Fruit fly (Drosophila melanogaster) whole organism, embryonic: Measurements from ENCODE around the gene Ppt1.

ENCODE experiments used
- CG10147 ChIP-seq: fragments of 200-800 bp; sonication (Bioruptor generic); optimal IDR thresholded peaks from 2 replicates; lab custom pipeline; 2019; ENCODE audit warnings: missing biosample characterization, mild to moderate bottlenecking, missing genetic modification characterization, moderate library complexity
- CG10565 ChIP-seq: fragments of 200-800 bp; sonication (Bioruptor generic); optimal IDR thresholded peaks from 3 replicates; lab custom pipeline; 2016; ENCODE audit warnings: missing biosample characterization, mild to moderate bottlenecking, missing genetic modification characterization
- CG12071 ChIP-seq: fragments of 200-800 bp; sonication (Bioruptor generic); optimal IDR thresholded peaks from 3 replicates; lab custom pipeline; 2018; ENCODE audit warnings: missing biosample characterization, mild to moderate bottlenecking, missing genetic modification characterization
- CG14710 ChIP-seq: fragments of 200-800 bp; sonication (Bioruptor generic); optimal IDR thresholded peaks from 3 replicates; lab custom pipeline; 2019; ENCODE audit warnings: missing biosample characterization, mild to moderate bottlenecking, missing genetic modification characterization, moderate library complexity
- CG14965 ChIP-seq: fragments of 200-800 bp; sonication (Bioruptor generic); optimal IDR thresholded peaks from 2 replicates; lab custom pipeline; 2016; ENCODE audit warnings: missing biosample characterization, missing genetic modification characterization, borderline replicate concordance
- CG17359 ChIP-seq: fragments of 200-800 bp; sonication (Bioruptor generic); optimal IDR thresholded peaks from 3 replicates; lab custom pipeline; 2018; ENCODE audit warnings: missing biosample characterization, mild to moderate bottlenecking, missing genetic modification characterization, moderate library complexity
- CG17802 ChIP-seq: fragments of 200-800 bp; sonication (Bioruptor generic); optimal IDR thresholded peaks from 2 replicates; lab custom pipeline; 2018; ENCODE audit warnings: missing biosample characterization, mild to moderate bottlenecking, missing genetic modification characterization, moderate library complexity
- CG17912 ChIP-seq: fragments of 200-800 bp; sonication (Bioruptor generic); optimal IDR thresholded peaks from 2 replicates; lab custom pipeline; 2018; ENCODE audit warnings: missing biosample characterization, mild to moderate bottlenecking, missing genetic modification characterization
- CG2199 ChIP-seq: fragments of 200-800 bp; sonication (Bioruptor generic); IDR thresholded peaks from 3 replicates; pipeline ENCODE4 v1.3.6; 2022; ENCODE audit warnings: missing biosample characterization, missing genetic modification characterization
- CG3281 ChIP-seq: fragments of 200-800 bp; sonication (Bioruptor generic); optimal IDR thresholded peaks from 3 replicates; lab custom pipeline; 2017; ENCODE audit warnings: missing biosample characterization, mild to moderate bottlenecking, missing genetic modification characterization
- CG3847 ChIP-seq: fragments of 200-800 bp; sonication (Bioruptor generic); IDR thresholded peaks from 2 replicates; pipeline ENCODE4 v1.3.6; 2022; ENCODE audit warnings: missing biosample characterization, missing genetic modification characterization
- CG6683 ChIP-seq: fragments of 200-800 bp; sonication (Bioruptor generic); optimal IDR thresholded peaks from 2 replicates; lab custom pipeline; 2017; ENCODE audit warnings: missing biosample characterization, mild to moderate bottlenecking, missing genetic modification characterization, missing genetic modification reagents
- CG7839 ChIP-seq: fragments of 200-800 bp; sonication (Bioruptor generic); optimal IDR thresholded peaks from 3 replicates; lab custom pipeline; 2018; ENCODE audit warnings: missing biosample characterization, mild to moderate bottlenecking, missing genetic modification characterization, moderate library complexity
- CG8089 ChIP-seq: fragments of 200-800 bp; sonication (Bioruptor generic); optimal IDR thresholded peaks from 3 replicates; lab custom pipeline; 2016; ENCODE audit warnings: missing biosample characterization, missing genetic modification characterization
- CG9817 ChIP-seq: fragments of 200-800 bp; sonication (Bioruptor generic); optimal IDR thresholded peaks from 2 replicates; lab custom pipeline; 2018; ENCODE audit warnings: missing biosample characterization, mild to moderate bottlenecking, missing genetic modification characterization, moderate library complexity
- Camta ChIP-seq: fragments of 200-800 bp; sonication (Bioruptor generic); optimal IDR thresholded peaks from 2 replicates; lab custom pipeline; 2016; ENCODE audit warnings: missing biosample characterization, missing genetic modification characterization
- CoRest ChIP-seq: fragments of 200-800 bp; sonication (Bioruptor generic); optimal IDR thresholded peaks from 3 replicates; lab custom pipeline; 2018; ENCODE audit warnings: missing biosample characterization, mild to moderate bottlenecking, missing genetic modification characterization, moderate library complexity
- Fer1 ChIP-seq: fragments of 200-800 bp; sonication (Bioruptor generic); optimal IDR thresholded peaks from 2 replicates; lab custom pipeline; 2017; ENCODE audit warnings: missing biosample characterization, mild to moderate bottlenecking, missing genetic modification characterization
- Gug ChIP-seq: fragments of 200-800 bp; sonication (Bioruptor generic); IDR thresholded peaks from 4 replicates; pipeline ENCODE4 v1.3.6; 2022; ENCODE audit warnings: missing biosample characterization, missing genetic modification characterization
- Kr ChIP-seq: fragments of 200-800 bp; sonication (Bioruptor generic); optimal IDR thresholded peaks from 2 replicates; lab custom pipeline; 2017; ENCODE audit warnings: missing biosample characterization, mild to moderate bottlenecking, missing genetic modification characterization
- PHDP ChIP-seq: fragments of 200-800 bp; sonication (Bioruptor generic); optimal IDR thresholded peaks from 3 replicates; lab custom pipeline; 2018; ENCODE audit warnings: missing biosample characterization, mild to moderate bottlenecking, missing genetic modification characterization, moderate library complexity
- Poxn ChIP-seq: fragments of 200-800 bp; sonication (Bioruptor generic); IDR thresholded peaks from 2 replicates; pipeline ENCODE4 v1.3.6; 2022; ENCODE audit warnings: missing biosample characterization, missing genetic modification characterization
- Ravus ChIP-seq: fragments of 200-800 bp; sonication (Bioruptor generic); IDR thresholded peaks from 2 replicates; pipeline ENCODE4 v1.3.6; 2022; ENCODE audit warnings: missing biosample characterization, missing genetic modification characterization
- Trl ChIP-seq, 3 experiments: fragments of >200 bp in 2 of 3; fragments of 200-800 bp in 1 of 3; sonication (Bioruptor generic) in 1 of 3; optimal IDR thresholded peaks; 2 replicates in 1 of 3; 3 replicates in 2 of 3; lab custom pipeline; 2016 to 2017; ENCODE audit warnings: missing biosample characterization in 1 of 3, missing genetic modification characterization in 1 of 3
- ara ChIP-seq: fragments of 200-800 bp; sonication (Bioruptor generic); IDR thresholded peaks from 2 replicates; pipeline ENCODE4 v1.3.6; 2022; ENCODE audit warnings: missing biosample characterization, missing genetic modification characterization
- da ChIP-seq: fragments of 200-800 bp; sonication (Bioruptor generic); optimal IDR thresholded peaks from 2 replicates; lab custom pipeline; 2016; ENCODE audit warnings: missing biosample characterization, missing genetic modification characterization
- danr ChIP-seq: fragments of 200-800 bp; sonication (Bioruptor generic); IDR thresholded peaks from 2 replicates; pipeline ENCODE4 v1.3.6; 2022; ENCODE audit warnings: missing biosample characterization, missing genetic modification characterization
- esg ChIP-seq: fragments of 200-800 bp; sonication (Bioruptor generic); conservative IDR thresholded peaks from 2 replicates; pipeline ENCODE4 v1.3.6; 2022; ENCODE audit warnings: missing biosample characterization, missing genetic modification characterization
- ftz-f1 ChIP-seq: fragments of 200-800 bp; sonication (Bioruptor generic); optimal IDR thresholded peaks from 2 replicates; lab custom pipeline; 2016; ENCODE audit warnings: missing biosample characterization, missing genetic modification characterization
- gsb-n ChIP-seq: fragments of 200-800 bp; sonication (Bioruptor generic); optimal IDR thresholded peaks from 3 replicates; lab custom pipeline; 2018; ENCODE audit warnings: missing biosample characterization, mild to moderate bottlenecking, missing genetic modification characterization
- jing ChIP-seq: fragments of 200-800 bp; sonication (Bioruptor generic); optimal IDR thresholded peaks from 2 replicates; lab custom pipeline; 2018; ENCODE audit warnings: missing biosample characterization, mild to moderate bottlenecking, missing genetic modification characterization
- knrl ChIP-seq: fragments of 200-800 bp; sonication (Bioruptor generic); IDR thresholded peaks from 3 replicates; pipeline ENCODE4 v1.3.6; 2022; ENCODE audit warnings: missing biosample characterization, missing genetic modification characterization; ENCODE audit not compliant: partially characterized antibody
- mam ChIP-seq: fragments of 200-800 bp; sonication (Bioruptor generic); optimal IDR thresholded peaks from 3 replicates; lab custom pipeline; 2016; ENCODE audit warnings: missing biosample characterization, missing genetic modification characterization
- mirr ChIP-seq: fragments of 200-800 bp; sonication (Bioruptor generic); optimal IDR thresholded peaks from 3 replicates; lab custom pipeline; 2018; ENCODE audit warnings: missing biosample characterization, mild to moderate bottlenecking, missing genetic modification characterization
- nerfin-1 ChIP-seq: fragments of 200-800 bp; sonication (Bioruptor generic); optimal IDR thresholded peaks from 3 replicates; lab custom pipeline; 2019; ENCODE audit warnings: missing biosample characterization, mild to moderate bottlenecking, missing genetic modification characterization, moderate library complexity
- p53 ChIP-seq: fragments of 200-800 bp; sonication (Bioruptor generic); optimal IDR thresholded peaks from 2 replicates; lab custom pipeline; 2016; ENCODE audit warnings: missing biosample characterization, missing genetic modification characterization
- pan ChIP-seq, 4 experiments: fragments of >200 bp in 3 of 4; fragments of 200-800 bp in 1 of 4; sonication (Bioruptor generic) in 1 of 4; optimal IDR thresholded peaks in 3 of 4; IDR thresholded peaks in 1 of 4; 2 replicates each; pipeline versions ENCODE4 v1.3.6 to Lab custom; 2017 to 2022; ENCODE audit warnings: missing biosample characterization in 2 of 4, missing genetic modification characterization in 2 of 4, mixed read lengths in 1 of 4
- pros ChIP-seq: fragments of 200-800 bp; sonication (Bioruptor generic); optimal IDR thresholded peaks from 3 replicates; lab custom pipeline; 2019; ENCODE audit warnings: missing biosample characterization, mild to moderate bottlenecking, missing genetic modification characterization, moderate library complexity
- run ChIP-seq: fragments of 200-800 bp; sonication (Bioruptor generic); optimal IDR thresholded peaks from 3 replicates; lab custom pipeline; 2018; ENCODE audit warnings: missing biosample characterization, mild to moderate bottlenecking, missing genetic modification characterization
- seq ChIP-seq: fragments of 200-800 bp; sonication (Bioruptor generic); IDR thresholded peaks from 2 replicates; pipeline ENCODE4 v1.3.6; 2022; ENCODE audit warnings: missing biosample characterization, missing genetic modification characterization
- tgo ChIP-seq: fragments of 200-800 bp; sonication (Bioruptor generic); IDR thresholded peaks from 3 replicates; pipeline ENCODE4 v1.3.6; 2022; ENCODE audit warnings: missing biosample characterization, missing genetic modification characterization
- tna ChIP-seq: fragments of 200-800 bp; sonication (Bioruptor generic); IDR thresholded peaks from 2 replicates; pipeline ENCODE4 v1.3.6; 2022; ENCODE audit warnings: missing biosample characterization, missing genetic modification characterization; ENCODE audit not compliant: partially characterized antibody
- tup ChIP-seq: fragments of 200-800 bp; sonication (Bioruptor generic); optimal IDR thresholded peaks from 2 replicates; lab custom pipeline; 2016; ENCODE audit warnings: missing biosample characterization, mild to moderate bottlenecking, missing genetic modification characterization, moderate library complexity
- twi ChIP-seq: fragments of 200-800 bp; optimal IDR thresholded peaks from 2 replicates; lab custom pipeline; 2019; ENCODE audit warnings: missing biosample characterization, mild to moderate bottlenecking, missing genetic modification characterization, moderate library complexity
- vnd ChIP-seq: fragments of 200-800 bp; sonication (Bioruptor generic); IDR thresholded peaks from 3 replicates; pipeline ENCODE4 v1.3.6; 2022; ENCODE audit warnings: missing biosample characterization, missing genetic modification characterization; ENCODE audit not compliant: partially characterized antibody
- zfh1 ChIP-seq: fragments of 200-800 bp; sonication (Bioruptor generic); IDR thresholded peaks from 3 replicates; pipeline ENCODE4 v1.3.6; 2022; ENCODE audit warnings: missing biosample characterization, missing genetic modification characterization
- zfh2 ChIP-seq: fragments of 200-800 bp; sonication (Bioruptor generic); optimal IDR thresholded peaks from 2 replicates; lab custom pipeline; 2016; ENCODE audit warnings: missing biosample characterization, missing genetic modification characterization

Ppt1 gene

DNA sequence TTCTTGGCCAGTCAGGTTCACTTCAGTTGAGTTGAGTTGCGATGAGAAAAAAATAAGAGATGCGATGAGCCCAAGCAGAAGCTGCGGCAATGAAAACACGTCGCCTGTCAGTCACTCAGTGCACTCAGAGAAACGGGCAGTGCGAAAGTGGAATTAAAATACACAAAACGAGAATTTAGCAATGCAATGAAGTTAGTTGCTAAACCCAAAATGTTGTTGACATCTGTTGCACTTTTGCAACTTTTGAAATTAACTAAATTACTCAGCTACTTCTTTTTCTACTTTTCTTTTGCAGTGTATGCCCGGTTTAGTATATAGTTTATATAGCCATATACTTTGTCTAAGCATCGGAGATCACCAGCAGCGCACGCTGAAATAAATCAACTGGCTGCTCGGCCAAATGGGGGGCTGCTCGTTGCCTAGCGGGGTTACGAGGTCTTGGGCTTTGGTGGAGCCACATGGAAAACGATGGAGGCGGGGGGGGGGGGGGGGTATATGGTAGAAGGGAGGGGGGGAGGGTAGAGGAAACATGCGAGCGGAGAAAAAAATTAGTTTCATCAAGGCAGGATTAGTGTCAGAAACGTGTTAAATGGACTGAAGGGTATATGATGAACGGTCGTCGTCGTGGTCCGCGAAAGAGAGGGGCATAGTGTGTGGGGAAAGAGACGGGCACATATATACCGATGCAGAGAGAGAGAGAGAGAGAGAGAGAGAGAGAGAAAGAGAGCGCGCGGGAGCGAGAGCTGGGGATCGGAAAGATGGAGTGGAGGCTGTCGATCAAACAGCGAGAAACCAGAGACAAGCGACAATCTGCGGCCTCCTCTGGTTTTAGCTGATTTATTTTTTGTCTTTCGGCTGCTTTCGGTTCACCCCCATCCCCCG is 33.2 kb downstream of the Ppt1 start (continued):
- no peak for TF ChIP-seq Fer1 (GFP tag; lab: Kevin White, UChicago)
- TF ChIP-seq run (tag; lab: Kevin White, UChicago) = no peak
- TF ChIP-seq Poxn (GFP tag; lab: Robert Waterston, UW) = no peak
- peak; percentile 53 for TF ChIP-seq PHDP
- TF ChIP-seq danr (GFP tag; lab: Robert Waterston, UW) = no peak
- TF ChIP-seq vnd (GFP tag; lab: Robert Waterston, UW) = no peak
- peak; percentile 5 for TF ChIP-seq da (GFP tag; lab: Kevin White, UChicago)
- peak; percentile 54 for TF ChIP-seq CG10565 (GFP tag; lab: Kevin White, UChicago)
- TF ChIP-seq CoRest (tag; lab: Kevin White, UChicago) = peak; percentile 77
- no peak for TF ChIP-seq tup (GFP tag; lab: Kevin White, UChicago)
- no peak for TF ChIP-seq CG2199 (GFP tag; lab: Robert Waterston, UW)
- TF ChIP-seq tna = no peak
- peak; percentile 61; the same call in 2 of the 4 replicates for TF ChIP-seq Gug (GFP tag; lab: Robert Waterston, UW)
- no peak for TF ChIP-seq knrl (GFP tag; lab: Robert Waterston, UW)
- TF ChIP-seq CG10147 (GFP tag; lab: Kevin White, UChicago) = peak; percentile 42
- peak; percentile 60 for TF ChIP-seq esg
- peak; percentile 71 for TF ChIP-seq twi (tag; lab: Kevin White, UChicago)
- TF ChIP-seq CG14710 (tag; lab: Kevin White, UChicago) = peak; percentile 88
- TF ChIP-seq ftz-f1 (GFP tag; lab: Kevin White, UChicago) = no peak
- TF ChIP-seq jing (GFP tag; lab: Kevin White, UChicago) = peak; percentile 62
- TF ChIP-seq pros = no peak
- peak; percentile 39 for TF ChIP-seq Kr (GFP tag; lab: Kevin White, UChicago)
- TF ChIP-seq p53 = peak; percentile 50
- TF ChIP-seq CG8089 (GFP tag; lab: Kevin White, UChicago) = peak; percentile 72
- peak; percentile 82 for TF ChIP-seq zfh1
- peak; percentile 69 for TF ChIP-seq Camta (GFP tag; lab: Kevin White, UChicago)
- TF ChIP-seq mirr (GFP tag; lab: Kevin White, UChicago) = no peak
- TF ChIP-seq CG12071 = peak; percentile 13
- peak; percentile 44 for TF ChIP-seq CG3847 (GFP tag; lab: Robert Waterston, UW)
- peak; percentile 91 for TF ChIP-seq ara (GFP tag; lab: Robert Waterston, UW)
- TF ChIP-seq CG3281 (GFP tag; lab: Kevin White, UChicago) = no peak
- peak; percentile 29 to 69 for TF ChIP-seq Trl (optimal IDR thresholded peaks at IDR 0.05; lab: Kevin White, UChicago)
- TF ChIP-seq Trl (GFP tag; optimal IDR thresholded peaks at IDR 0.05; lab: Kevin White, UChicago) = peak; percentile 78
- peak; percentile 46 for TF ChIP-seq CG17359
- peak; percentile 61 for TF ChIP-seq seq
- no peak for TF ChIP-seq CG14965 (GFP tag; lab: Kevin White, UChicago)
- peak; percentile 66 for TF ChIP-seq CG17802 (tag; lab: Kevin White, UChicago)
- no peak for TF ChIP-seq zfh2 (GFP tag; lab: Kevin White, UChicago)
- TF ChIP-seq CG9817 (tag; lab: Kevin White, UChicago) = peak; percentile 68
- TF ChIP-seq mam = peak; percentile 46
- no peak for TF ChIP-seq pan (optimal IDR thresholded peaks at IDR 0.05; lab: Kevin White, UChicago)
- peak in 1 of 2 experiments; percentile 71 for TF ChIP-seq pan (GFP tag; optimal IDR thresholded peaks at IDR 0.05 in 1 of 2, IDR thresholded peaks at IDR 0.05 in 1 of 2)
- TF ChIP-seq CG17912 (GFP tag; lab: Kevin White, UChicago) = no peak
- TF ChIP-seq gsb-n (tag; lab: Kevin White, UChicago) = peak; percentile 64
- TF ChIP-seq tgo (GFP tag; lab: Robert Waterston, UW) = peak; percentile 65
- peak; percentile 76 for TF ChIP-seq CG7839
- TF ChIP-seq Ravus (GFP tag; lab: Robert Waterston, UW) = no peak; the same call in 1 of the 2 replicates
- TF ChIP-seq CG6683 (GFP tag; lab: Kevin White, UChicago) = no peak
- TF ChIP-seq nerfin-1 = peak; percentile 69
